Fruit fly (Drosophila melanogaster): ENCODE measurements around the gene Kap-alpha1.

The Kap-alpha1 gene

DNA sequence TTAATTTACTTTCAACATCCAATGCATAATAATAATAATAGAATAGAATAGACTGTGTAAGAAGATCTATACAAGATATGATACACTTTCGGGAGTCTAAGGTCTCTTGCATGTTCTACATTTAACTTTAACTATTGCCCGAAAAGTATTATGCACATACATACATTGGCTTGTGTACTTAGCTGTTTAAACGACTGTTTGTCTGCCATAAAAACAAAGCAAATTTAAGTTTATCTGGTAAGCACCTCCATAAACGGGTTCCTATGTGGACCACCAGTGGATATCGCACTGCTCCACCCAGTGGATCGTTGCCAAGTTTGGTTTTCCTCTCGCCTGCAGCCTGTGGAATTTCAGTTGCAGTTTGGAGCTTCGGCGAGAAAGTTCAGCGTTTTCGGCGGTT, 39.9 kb downstream of the Kap-alpha1 start:
- no peak for TF ChIP-seq HLH54F (GFP tag; optimal IDR thresholded peaks at IDR 0.05)
- no peak for TF ChIP-seq Dip3 (GFP tag; optimal IDR thresholded peaks at IDR 0.05)
- TF ChIP-seq wek (GFP tag; optimal IDR thresholded peaks at IDR 0.05) = peak; percentile 76
- TF ChIP-seq CG31388 (GFP tag; optimal IDR thresholded peaks at IDR 0.05) = no peak
- peak; percentile 24 for TF ChIP-seq Dek (tag; optimal IDR thresholded peaks at IDR 0.05)
- TF ChIP-seq Antp (GFP tag; optimal IDR thresholded peaks at IDR 0.05) = peak; percentile 10
- TF ChIP-seq bowl (GFP tag; IDR thresholded peaks at IDR 0.05) = no peak
- TF ChIP-seq fu2 (GFP tag; optimal IDR thresholded peaks at IDR 0.05) = no peak
- no peak for TF ChIP-seq tx (GFP tag; optimal IDR thresholded peaks at IDR 0.05)
- peak; percentile 25 for TF ChIP-seq tap (tag; optimal IDR thresholded peaks at IDR 0.05)
- TF ChIP-seq Dp (GFP tag; optimal IDR thresholded peaks at IDR 0.05) = no peak
- TF ChIP-seq CG17186 (GFP tag; optimal IDR thresholded peaks at IDR 0.05) = no peak
- no peak for TF ChIP-seq dan (GFP tag; IDR thresholded peaks at IDR 0.05)
- TF ChIP-seq Hand (GFP tag; optimal IDR thresholded peaks at IDR 0.05) = no peak
- TF ChIP-seq bsh (GFP tag; optimal IDR thresholded peaks at IDR 0.05) = no peak
- no peak for TF ChIP-seq yki (optimal IDR thresholded peaks at IDR 0.05)
- TF ChIP-seq CG13624 (GFP tag; optimal IDR thresholded peaks at IDR 0.05) = no peak
- TF ChIP-seq lov (optimal IDR thresholded peaks at IDR 0.05) = no peak
- no peak for TF ChIP-seq lov (GFP tag; IDR thresholded peaks at IDR 0.05)
- no peak for TF ChIP-seq vfl (GFP tag; optimal IDR thresholded peaks at IDR 0.05)
- TF ChIP-seq Hmr (GFP tag; optimal IDR thresholded peaks at IDR 0.05) = peak; percentile 77
- TF ChIP-seq Abd-B (GFP tag; optimal IDR thresholded peaks at IDR 0.05) = no peak
- peak; percentile 41 for TF ChIP-seq HHEX (GFP tag; optimal IDR thresholded peaks at IDR 0.05)
- no peak for TF ChIP-seq stwl (tag; optimal IDR thresholded peaks at IDR 0.05)
- no peak for TF ChIP-seq Aef1 (GFP tag; IDR thresholded peaks at IDR 0.05)
- no peak for TF ChIP-seq Nf-YA (GFP tag; IDR thresholded peaks at IDR 0.05)
- TF ChIP-seq gsb-n (tag; optimal IDR thresholded peaks at IDR 0.05) = peak; percentile 11
- no peak for TF ChIP-seq Sox100B (GFP tag; optimal IDR thresholded peaks at IDR 0.05)
- TF ChIP-seq slbo (GFP tag; IDR thresholded peaks at IDR 0.05) = no peak
- TF ChIP-seq pita (GFP tag; optimal IDR thresholded peaks at IDR 0.05) = no peak
- peak; percentile 34 for TF ChIP-seq sug (tag; optimal IDR thresholded peaks at IDR 0.05)
- TF ChIP-seq CG4820 (GFP tag; optimal IDR thresholded peaks at IDR 0.05) = no peak
- no peak for TF ChIP-seq CG9727 (GFP tag; optimal IDR thresholded peaks at IDR 0.05)
- no peak for TF ChIP-seq CG9215 (GFP tag; IDR thresholded peaks at IDR 0.05)
- TF ChIP-seq CG7556 (GFP tag; optimal IDR thresholded peaks at IDR 0.05) = peak; percentile 37
- no peak for TF ChIP-seq chinmo (GFP tag; IDR thresholded peaks at IDR 0.05; ENCODE audit: partially characterized antibody)
- no peak for TF ChIP-seq Xrp1 (GFP tag; IDR thresholded peaks at IDR 0.05)
- TF ChIP-seq Mes4 (GFP tag; optimal IDR thresholded peaks at IDR 0.05) = no peak
- TF ChIP-seq CG7357 (GFP tag; IDR thresholded peaks at IDR 0.05) = no peak
- no peak for TF ChIP-seq H2.0 (GFP tag; IDR thresholded peaks at IDR 0.05)
- peak; percentile 53 for TF ChIP-seq CG3407 (GFP tag; optimal IDR thresholded peaks at IDR 0.05)
- TF ChIP-seq CG32772 (GFP tag; IDR thresholded peaks at IDR 0.05) = no peak
- no peak for TF ChIP-seq Atf3 (GFP tag; optimal IDR thresholded peaks at IDR 0.05)
- no peak for TF ChIP-seq luna (GFP tag; optimal IDR thresholded peaks at IDR 0.05)
- no peak for TF ChIP-seq Hr3 (GFP tag; optimal IDR thresholded peaks at IDR 0.05)
- no peak for TF ChIP-seq dm (GFP tag; optimal IDR thresholded peaks at IDR 0.05)
- no peak for TF ChIP-seq Lim3 (GFP tag; IDR thresholded peaks at IDR 0.05)
- TF ChIP-seq zen2 (GFP tag; IDR thresholded peaks at IDR 0.05; ENCODE audit: partially characterized antibody) = no peak
- no peak for TF ChIP-seq D19B (GFP tag; optimal IDR thresholded peaks at IDR 0.05)
- peak; percentile 10 for TF ChIP-seq dmrt99B (tag; optimal IDR thresholded peaks at IDR 0.05)
- TF ChIP-seq Hmx (GFP tag; optimal IDR thresholded peaks at IDR 0.05) = no peak
- TF ChIP-seq unc-4 (GFP tag; IDR thresholded peaks at IDR 0.05; ENCODE audit: partially characterized antibody) = no peak
- TF ChIP-seq Awh (GFP tag; IDR thresholded peaks at IDR 0.05) = no peak

All from whole organism, embryonic.